Worm (Caenorhabditis elegans): ENCODE results near the gene C16D2.3.

DNA sequence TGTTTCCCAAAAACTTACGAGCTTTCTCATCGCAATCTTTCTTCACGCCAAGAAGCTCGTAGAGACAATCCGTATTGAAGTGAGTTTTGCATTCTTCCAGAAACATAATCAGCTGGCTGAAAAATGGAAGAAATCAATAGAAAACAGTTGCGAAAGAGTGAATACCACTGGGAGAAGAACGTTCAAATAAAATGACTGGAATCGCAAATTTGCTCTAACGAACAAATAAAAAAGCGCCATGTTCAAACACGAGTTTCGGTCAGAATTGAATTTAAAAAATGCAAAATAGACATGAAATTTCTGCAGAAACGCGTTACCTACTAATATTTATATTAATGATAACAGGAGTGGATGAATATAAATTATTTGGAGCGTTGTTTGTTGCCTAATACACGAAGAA lies 29.5 kb upstream of the C16D2.3 start, which contains the start of gene dnj-23:
- TF ChIP-seq nhr-237 (tag; optimal IDR thresholded peaks at IDR 0.05), result no peak
- no peak for TF ChIP-seq nhr-25 (tag; optimal IDR thresholded peaks at IDR 0.05)
- no peak for TF ChIP-seq zag-1 (tag; optimal IDR thresholded peaks at IDR 0.05)
- TF ChIP-seq F13H6.1 (tag; optimal IDR thresholded peaks at IDR 0.05), result no peak
- no peak for TF ChIP-seq sem-4 (tag; optimal IDR thresholded peaks at IDR 0.05)
- TF ChIP-seq elt-3 (tag; optimal IDR thresholded peaks at IDR 0.05), result no peak
- TF ChIP-seq unc-39 (tag; optimal IDR thresholded peaks at IDR 0.05), result no peak
